Worm (Caenorhabditis elegans): ENCODE measurements around the gene toe-1.

The toe-1 gene

ce11 chrII:4424807-4425206, at the start of gene toe-1, which contains the start of gene dcaf-13:
Gene toe-1 (plus strand): TSS chrII:4425167.
Gene dcaf-13 (minus strand): TSS chrII:4424902.
- TF ChIP-seq unc-62 (GFP tag; optimal IDR thresholded peaks at IDR 0.05), result no peak
- TF ChIP-seq madf-3 (GFP tag; IDR thresholded peaks at IDR 0.05), result no peak
- TF ChIP-seq lin-35 (GFP tag; optimal IDR thresholded peaks at IDR 0.05), result no peak
- no peak for TF ChIP-seq attf-5 (GFP tag; optimal IDR thresholded peaks at IDR 0.05)
- no peak for TF ChIP-seq lin-40 (tag; optimal IDR thresholded peaks at IDR 0.05)
- TF ChIP-seq die-1 (tag; optimal IDR thresholded peaks at IDR 0.05), result no peak
- no peak for TF ChIP-seq chd-7 (tag; optimal IDR thresholded peaks at IDR 0.05)
- no peak for TF ChIP-seq Y67H2A.10 (GFP tag; conservative IDR thresholded peaks at IDR 0.05)
- no peak for TF ChIP-seq B0336.3 (GFP tag; IDR thresholded peaks at IDR 0.05)
- TF ChIP-seq lsl-1 (GFP tag; optimal IDR thresholded peaks at IDR 0.05), result peak; percentile 5
- TF ChIP-seq madf-6 (GFP tag; IDR thresholded peaks at IDR 0.05), result peak; percentile 46; the same call in 1 of the 2 replicates
- no peak for TF ChIP-seq zim-3 (tag; optimal IDR thresholded peaks at IDR 0.05)
- TF ChIP-seq snpc-1.3 (tag; optimal IDR thresholded peaks at IDR 0.05; ENCODE audit: insufficient read depth), result no peak
- TF ChIP-seq F55B11.4 (tag; optimal IDR thresholded peaks at IDR 0.05; ENCODE audit: borderline replicate concordance, insufficient read depth), result no peak
- no peak for TF ChIP-seq let-526 (GFP tag; IDR thresholded peaks at IDR 0.05)
- no peak for TF ChIP-seq ceh-79 (tag; optimal IDR thresholded peaks at IDR 0.05)

- TF ChIP-seq bed-2 (GFP tag; IDR thresholded peaks at IDR 0.05) (0 out of 2 replicates have a peak, but pooled peaks have one; percentile 35), F10E7.11 (tag; optimal IDR thresholded peaks at IDR 0.05) (no peak), ama-1 (optimal IDR thresholded peaks at IDR 0.05) (no peak), ama-1 (GFP tag; optimal IDR thresholded peaks at IDR 0.05) (no peak), ztf-6 (GFP tag; IDR thresholded peaks at IDR 0.05) (0 out of 2 replicates have a peak, but pooled peaks have one; percentile 34), pbrm-1 (GFP tag; IDR thresholded peaks at IDR 0.05) (peak; percentile 91), ets-4 (GFP tag; optimal IDR thresholded peaks at IDR 0.05) (peak; percentile 86), Y67H2A.10 (GFP tag; conservative IDR thresholded peaks at IDR 0.05) (peak; percentile 74), attf-3 (GFP tag; conservative IDR thresholded peaks at IDR 0.05) (no peak), madf-6 (GFP tag; IDR thresholded peaks at IDR 0.05) (peak; percentile 60; the same call in 1 of the 2 replicates), cebp-1 (GFP tag; IDR thresholded peaks at IDR 0.05) (peak; percentile 11; the same call in 1 of the 2 replicates), cebp-1 (tag; optimal IDR thresholded peaks at IDR 0.05) (peak; percentile 94), rec-8 (tag; optimal IDR thresholded peaks at IDR 0.05) (no peak), tbp1 (GFP tag; optimal IDR thresholded peaks at IDR 0.05) (peak; percentile 71), nhr-179 (tag; optimal IDR thresholded peaks at IDR 0.05) (no peak), lir-1 (GFP tag; conservative IDR thresholded peaks at IDR 0.05) (peak; percentile 74), mes-4 (tag; optimal IDR thresholded peaks at IDR 0.05) (no peak), nhr-27 (tag; optimal IDR thresholded peaks at IDR 0.05) (no peak), lin-54 (GFP tag; optimal IDR thresholded peaks at IDR 0.05) (peak; percentile 88), atf-7 (tag; optimal IDR thresholded peaks at IDR 0.05) (peak; percentile 94), unc-130 (GFP tag; optimal IDR thresholded peaks at IDR 0.05) (no peak), chd-7 (tag; optimal IDR thresholded peaks at IDR 0.05) (peak; percentile 97), tbx-9 (tag; optimal IDR thresholded peaks at IDR 0.05; ENCODE audit: borderline replicate concordance) (no peak), B0336.3 (GFP tag; IDR thresholded peaks at IDR 0.05) (peak; percentile 99), C17E4.6 (GFP tag; IDR thresholded peaks at IDR 0.05) (peak; percentile 66; the same call in 1 of the 2 replicates), ztf-25 (GFP tag; IDR thresholded peaks at IDR 0.05) (no peak), B0261.1 (tag; optimal IDR thresholded peaks at IDR 0.05) (peak; percentile 33), ceh-27 (GFP tag; optimal IDR thresholded peaks at IDR 0.05) (peak; percentile 100), xnd-1 (tag; optimal IDR thresholded peaks at IDR 0.05) (no peak), zim-3 (tag; optimal IDR thresholded peaks at IDR 0.05) (peak; percentile 65), somi-1 (GFP tag; optimal IDR thresholded peaks at IDR 0.05) (peak; percentile 93), ceh-40 (GFP tag; IDR thresholded peaks at IDR 0.05) (no peak), snpc-3.4 (tag; optimal IDR thresholded peaks at IDR 0.05) (peak; percentile 16), ceh-58 (GFP tag; IDR thresholded peaks at IDR 0.05) (no peak)
Observed at ce11 chrII:4376295-4377172, 48.4 kb upstream of the toe-1 start, which contains the start of gene ntl-2. Gene ntl-2 (minus strand): TSS chrII:4376465.

Data from whole organism, young adult.